Fruit fly (Drosophila melanogaster) Kc167 (cell line): ENCODE data around the gene CG43924.

Experiments used
- Myc ChIP-seq: fragments of >200 bp; optimal IDR thresholded peaks from 2 replicates; lab custom pipeline; 2017; ENCODE audit warnings: missing external identifiers
- Sin3A ChIP-seq: fragments of >200 bp; optimal IDR thresholded peaks from 2 replicates; lab custom pipeline; 2018; ENCODE audit warnings: missing external identifiers
- insv ChIP-seq: fragments of >200 bp; optimal IDR thresholded peaks from 3 replicates; lab custom pipeline; 2018; ENCODE audit warnings: missing external identifiers
- psq ChIP-seq: fragments of >200 bp; optimal IDR thresholded peaks from 2 replicates; lab custom pipeline; 2017; ENCODE audit warnings: missing external identifiers

- TF ChIP-seq psq (lab: Kevin White, UChicago) (no peak), insv (no peak), Myc (lab: Kevin White, UChicago) (no peak), Sin3A (lab: Kevin White, UChicago) (no peak)
Measured at dm6 chr2L:15752096-15752495, 41.2 kb upstream of the CG43924 start, which contains the start of gene Mtr4.
